Worm (Caenorhabditis elegans): ENCODE measurements around the gene sdz-13.
A peak's percentile ranks its signal among the peaks of the same experiment; 100 is the strongest.

The sdz-13 gene

DNA sequence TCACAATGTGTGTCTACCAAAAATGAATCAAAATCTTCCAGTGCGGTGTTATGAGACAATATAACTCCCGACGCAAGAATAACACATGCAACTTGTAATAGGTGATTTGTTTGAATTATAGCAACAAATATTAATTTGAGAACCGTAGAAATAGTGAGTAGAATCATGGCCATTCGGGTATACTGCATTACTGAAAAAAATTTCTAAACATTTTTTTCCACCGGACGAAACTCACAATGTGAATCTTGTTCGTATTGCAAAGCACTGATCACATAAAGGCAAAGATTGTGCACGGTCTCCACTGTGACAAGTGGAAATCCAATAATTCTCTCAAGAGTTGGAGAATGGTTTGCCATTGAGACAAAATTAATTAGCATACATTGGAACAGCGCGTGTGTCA, 23.0 kb upstream of the sdz-13 start:
- TF ChIP-seq aha-1 (tag) (peak; percentile 90), lim-7 (GFP tag; IDR thresholded peaks at IDR 0.05) (no peak)

DNA sequence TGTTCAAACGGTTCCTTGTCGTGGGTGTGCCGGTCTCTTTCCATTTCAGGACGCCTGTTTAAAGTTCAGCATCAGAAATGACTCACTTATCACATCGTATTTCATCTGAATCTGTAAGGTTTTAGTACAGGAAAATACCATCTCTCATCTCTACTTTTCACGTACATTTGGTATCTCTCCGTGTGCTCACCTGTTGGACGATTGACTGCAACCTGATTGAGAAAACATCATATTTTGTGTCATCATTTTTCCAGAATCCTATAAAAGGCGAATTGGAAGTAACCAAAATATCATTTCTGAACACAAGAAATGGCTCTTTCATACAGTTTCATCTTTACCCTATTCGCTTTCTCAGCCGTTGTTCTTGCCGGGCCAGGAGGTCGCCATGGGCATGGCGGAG, 20.6 kb upstream of the sdz-13 start, which contains the start of gene srlf-30:
Gene srlf-30 (plus strand): TSS at position 301 of the 400 bp plus-strand sequence.
- TF ChIP-seq F26F4.8 (GFP tag; conservative IDR thresholded peaks at IDR 0.05) (no peak), nhr-102 (tag; optimal IDR thresholded peaks at IDR 0.05) (no peak), fkh-10 (GFP tag; optimal IDR thresholded peaks at IDR 0.05) (no peak), F37D6.2 (tag; optimal IDR thresholded peaks at IDR 0.05) (no peak), lin-29 (GFP tag; IDR thresholded peaks at IDR 0.05) (no peak)

DNA sequence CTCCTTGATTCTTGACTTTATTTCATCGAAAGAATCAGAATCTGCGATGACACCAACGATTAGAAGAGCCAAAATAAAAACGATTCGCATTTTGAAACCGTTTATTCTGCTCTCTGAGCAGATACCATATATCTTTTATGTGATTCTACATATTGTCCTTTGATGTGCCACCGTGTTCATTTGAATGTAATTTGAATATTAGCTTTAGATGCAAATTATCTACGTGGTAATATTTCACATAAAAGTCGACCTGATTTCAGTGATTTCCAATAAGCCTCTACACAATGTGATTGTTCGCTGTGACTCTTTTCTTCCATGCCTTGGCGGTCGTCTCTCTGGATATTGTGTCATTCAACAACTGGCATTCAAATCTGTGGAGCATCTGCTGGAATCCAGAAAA, 19.6 kb upstream of the sdz-13 start, which contains the start of the genes F13E9.9 and F13E9.19:
Gene F13E9.9 (minus strand): TSS at position 101 of the 400 bp plus-strand sequence.
Gene F13E9.19 (plus strand): TSS at position 316 of the 400 bp plus-strand sequence.
- no peak for TF ChIP-seq F26F4.8 (GFP tag; conservative IDR thresholded peaks at IDR 0.05)
- no peak for TF ChIP-seq zip-11 (GFP tag; IDR thresholded peaks at IDR 0.05)

DNA sequence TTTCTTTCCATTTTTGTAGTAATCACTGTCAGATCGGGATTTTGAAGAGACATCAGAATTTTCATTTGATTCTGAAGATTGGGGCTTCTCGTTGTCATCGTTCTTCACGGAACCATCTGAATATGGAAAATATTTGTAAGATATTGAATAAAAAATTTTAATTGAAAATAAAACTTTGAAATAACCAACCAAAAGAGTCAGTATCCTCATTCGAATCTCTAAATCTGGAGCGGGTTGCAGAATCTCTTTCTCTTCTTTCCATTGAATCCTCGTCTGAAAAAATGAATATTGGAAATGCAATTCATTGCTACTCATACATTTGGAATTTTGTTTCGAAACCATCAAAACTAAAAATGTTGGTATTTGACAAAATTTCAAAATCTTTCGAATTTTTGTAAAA, 18.7 kb upstream of the sdz-13 start:
- TF ChIP-seq lim-7 (GFP tag; IDR thresholded peaks at IDR 0.05): no peak
- TF ChIP-seq zfp-3 (GFP tag; conservative IDR thresholded peaks at IDR 0.05): no peak
- no peak for TF ChIP-seq lin-1 (GFP tag; IDR thresholded peaks at IDR 0.05)
- TF ChIP-seq ZK546.5 (tag; optimal IDR thresholded peaks at IDR 0.05): no peak
- no peak for TF ChIP-seq hlh-30 (tag; optimal IDR thresholded peaks at IDR 0.05; ENCODE audit: insufficient read depth)
- no peak for TF ChIP-seq nhr-25 (tag; optimal IDR thresholded peaks at IDR 0.05; ENCODE audit: borderline replicate concordance, insufficient read depth)
- no peak for TF ChIP-seq ztf-7 (tag; optimal IDR thresholded peaks at IDR 0.05)
- no peak for TF ChIP-seq lin-38 (GFP tag; IDR thresholded peaks at IDR 0.05)
- TF ChIP-seq unc-62 (GFP tag; optimal IDR thresholded peaks at IDR 0.05 in 1 of 2): peak in 1 of 2 experiments; percentile 92
- no peak for TF ChIP-seq unc-62 (tag; optimal IDR thresholded peaks at IDR 0.05)
- no peak for TF ChIP-seq nhr-102 (tag; optimal IDR thresholded peaks at IDR 0.05)
- TF ChIP-seq lin-15B (tag; optimal IDR thresholded peaks at IDR 0.05): no peak
- TF ChIP-seq nhr-10 (tag; optimal IDR thresholded peaks at IDR 0.05): no peak
- TF ChIP-seq mep-1 (tag; optimal IDR thresholded peaks at IDR 0.05): no peak
- TF ChIP-seq Y105C5A.15 (GFP tag; IDR thresholded peaks at IDR 0.05): no peak
- TF ChIP-seq snpc-4 (tag; optimal IDR thresholded peaks at IDR 0.05): no peak
- TF ChIP-seq unc-39 (tag; optimal IDR thresholded peaks at IDR 0.05): no peak
- TF ChIP-seq aha-1 (tag): peak; percentile 48
- no peak for TF ChIP-seq rbr-2 (tag; optimal IDR thresholded peaks at IDR 0.05)

DNA sequence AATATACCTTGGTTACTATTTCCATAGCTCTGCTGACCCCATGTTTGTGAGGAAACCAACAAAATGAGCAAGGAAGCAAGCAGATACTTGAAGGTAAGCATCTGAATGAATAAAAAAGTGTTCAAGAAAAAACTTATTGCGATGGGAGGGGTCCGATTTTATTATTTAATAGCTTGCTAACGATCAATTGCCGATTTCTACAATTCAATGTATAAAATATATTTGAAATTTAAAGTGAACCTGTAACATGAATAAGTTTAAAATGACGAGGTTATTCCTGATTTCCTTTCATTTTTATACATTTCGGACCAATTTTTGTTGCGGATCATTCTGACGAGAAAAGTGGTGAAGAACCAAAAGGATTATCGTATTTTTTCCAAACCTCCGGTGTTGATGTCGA, 17.1 kb upstream of the sdz-13 start, which contains the start of gene srlf-13:
Gene srlf-13 (minus strand): TSS at position 101 of the 400 bp plus-strand sequence.
- TF ChIP-seq T26A8.4 (GFP tag; IDR thresholded peaks at IDR 0.05): no peak
- no peak for TF ChIP-seq F44E2.7 (GFP tag; IDR thresholded peaks at IDR 0.05)
- TF ChIP-seq attf-4 (tag; optimal IDR thresholded peaks at IDR 0.05): no peak
- no peak for TF ChIP-seq zfp-3 (GFP tag; conservative IDR thresholded peaks at IDR 0.05)
- no peak for TF ChIP-seq nhr-25 (tag; optimal IDR thresholded peaks at IDR 0.05; ENCODE audit: borderline replicate concordance, insufficient read depth)
- no peak for TF ChIP-seq egl-27 (tag; optimal IDR thresholded peaks at IDR 0.05)

DNA sequence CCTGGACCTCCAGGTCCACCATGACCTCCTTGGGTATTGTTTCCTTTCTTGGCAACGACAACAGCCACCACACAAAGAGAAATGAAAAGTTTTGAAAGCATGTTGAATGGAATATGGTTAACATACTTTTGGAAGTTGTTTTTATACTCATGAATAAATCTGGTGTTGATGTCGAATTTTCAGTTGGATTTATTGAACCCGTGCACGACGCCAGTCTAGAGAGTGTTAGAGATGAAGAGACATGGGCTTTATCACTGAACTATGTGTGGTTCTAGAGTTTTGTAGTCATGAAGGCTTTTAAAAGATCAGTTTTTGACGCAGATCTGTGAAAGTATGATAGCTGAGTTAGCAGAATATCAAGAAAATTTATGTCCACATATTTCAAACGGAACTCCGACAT, 14.8 kb upstream of the sdz-13 start, which contains the start of gene srlf-14:
Gene srlf-14 (minus strand): TSS at position 101 of the 400 bp plus-strand sequence.
- TF ChIP-seq aha-1 (tag) (peak; percentile 65), tag-97 (GFP tag; IDR thresholded peaks at IDR 0.05) (no peak)

DNA sequence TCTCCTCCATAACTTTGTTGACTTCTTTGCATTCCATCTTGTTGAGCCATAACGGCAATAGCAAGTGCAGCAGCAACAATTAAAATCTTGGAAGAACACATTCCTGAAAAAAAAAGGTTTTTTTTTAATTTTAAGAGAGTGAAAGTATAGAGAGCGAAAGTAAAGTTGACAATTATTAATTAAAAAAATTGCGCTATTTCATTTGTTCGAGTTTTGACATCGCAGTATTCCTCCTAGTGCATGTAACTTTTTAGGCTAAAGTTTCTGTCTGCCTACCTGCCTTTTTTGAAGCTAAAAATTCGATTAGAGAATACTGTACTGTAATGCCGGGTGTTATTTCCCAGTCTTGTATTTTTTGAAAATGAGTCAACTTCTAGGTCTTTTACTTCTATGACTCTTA, 12.6 kb upstream of the sdz-13 start, which contains the start of gene srlf-12:
Gene srlf-12 (minus strand): TSS at position 101 of the 400 bp plus-strand sequence.
- TF ChIP-seq ceh-62 (tag; optimal IDR thresholded peaks at IDR 0.05) (no peak), ceh-32 (tag; optimal IDR thresholded peaks at IDR 0.05; ENCODE audit: poor library complexity) (no peak), lsy-2 (tag; optimal IDR thresholded peaks at IDR 0.05) (no peak), mdt-29 (GFP tag; IDR thresholded peaks at IDR 0.05) (no peak), lim-7 (GFP tag; IDR thresholded peaks at IDR 0.05) (no peak), lin-1 (GFP tag; IDR thresholded peaks at IDR 0.05) (no peak)

All from whole organism, L4 larva.